Fruit fly (Drosophila melanogaster) whole organism, prepupa: ENCODE results near the gene CG13318.

ENCODE experiments used
- CG34406 ChIP-seq: fragments of 200-800 bp; sonication (Bioruptor generic); optimal IDR thresholded peaks from 3 replicates; lab custom pipeline; 2016; ENCODE audit warnings: missing biosample characterization, missing genetic modification characterization
- ss ChIP-seq, 2 experiments: fragments of 200-800 bp; sonication (Bioruptor generic); optimal IDR thresholded peaks; 2 replicates in 1 of 2; 3 replicates in 1 of 2; lab custom pipeline; 2017 to 2018; ENCODE audit warnings: mild to moderate bottlenecking in 2 of 2, missing biosample characterization in 2 of 2, missing genetic modification characterization in 2 of 2, moderate library complexity in 1 of 2

- TF ChIP-seq ss (GFP tag; optimal IDR thresholded peaks at IDR 0.05; lab: Kevin White, UChicago) = no peak
- no peak for TF ChIP-seq CG34406
Measured at dm6 chr3R:8729542-8729941, 42.9 kb downstream of the CG13318 start, which contains the start of gene ranshi.
